Fruit fly (Drosophila melanogaster) whole organism, embryonic: ENCODE data around the gene pr.

ENCODE experiments used
- BEAF-32 ChIP-seq: fragments of 200-800 bp; sonication (Bioruptor generic); optimal IDR thresholded peaks from 3 replicates; lab custom pipeline; 2017; ENCODE audit warnings: missing biosample characterization, missing genetic modification characterization, mild to moderate bottlenecking, moderate library complexity, missing genetic modification reagents
- C15 ChIP-seq: fragments of 200-800 bp; sonication (Bioruptor generic); IDR thresholded peaks from 3 replicates; pipeline ENCODE4 v1.3.6; 2022; ENCODE audit warnings: missing biosample characterization, missing genetic modification characterization
- CG11247 ChIP-seq: fragments of 200-800 bp; sonication (Bioruptor generic); IDR thresholded peaks from 2 replicates; pipeline ENCODE4 v1.3.6; 2022; ENCODE audit warnings: missing biosample characterization, missing genetic modification characterization
- CG11695 ChIP-seq: fragments of 200-800 bp; sonication (Bioruptor generic); IDR thresholded peaks from 3 replicates; pipeline ENCODE4 v1.3.6; 2022; ENCODE audit warnings: missing biosample characterization, missing genetic modification characterization
- CG12942 ChIP-seq: fragments of 200-800 bp; sonication (Bioruptor generic); optimal IDR thresholded peaks from 3 replicates; lab custom pipeline; 2016; ENCODE audit warnings: missing biosample characterization, missing genetic modification characterization
- CG13296 ChIP-seq: fragments of 200-800 bp; sonication (Bioruptor generic); optimal IDR thresholded peaks from 3 replicates; lab custom pipeline; 2018; ENCODE audit warnings: missing biosample characterization, mild to moderate bottlenecking, missing genetic modification characterization
- CG14667 ChIP-seq: fragments of 200-800 bp; sonication (Bioruptor generic); IDR thresholded peaks from 2 replicates; pipeline ENCODE4 v1.3.6; 2022; ENCODE audit warnings: missing biosample characterization, missing genetic modification characterization
- CG15073 ChIP-seq: fragments of 200-800 bp; sonication (Bioruptor generic); optimal IDR thresholded peaks from 2 replicates; lab custom pipeline; 2016; ENCODE audit warnings: missing biosample characterization, missing genetic modification characterization
- CG15601 ChIP-seq: fragments of 200-800 bp; sonication (Bioruptor generic); optimal IDR thresholded peaks from 3 replicates; lab custom pipeline; 2019; ENCODE audit warnings: missing biosample characterization, mild to moderate bottlenecking, missing genetic modification characterization, moderate library complexity
- CG17186 ChIP-seq: fragments of 200-800 bp; sonication (Bioruptor generic); optimal IDR thresholded peaks from 3 replicates; lab custom pipeline; 2017; ENCODE audit warnings: missing biosample characterization, missing genetic modification reagents, missing genetic modification characterization
- CG2116 ChIP-seq: fragments of 200-800 bp; sonication (Bioruptor generic); optimal IDR thresholded peaks from 3 replicates; lab custom pipeline; 2018; ENCODE audit warnings: missing biosample characterization, mild to moderate bottlenecking, missing genetic modification characterization
- CG2712 ChIP-seq: fragments of 200-800 bp; optimal IDR thresholded peaks from 3 replicates; lab custom pipeline; 2019; ENCODE audit warnings: missing biosample characterization, mild to moderate bottlenecking, missing genetic modification characterization, moderate library complexity
- CG2875 ChIP-seq: fragments of 200-800 bp; sonication (Bioruptor generic); optimal IDR thresholded peaks from 2 replicates; lab custom pipeline; 2017; ENCODE audit warnings: missing biosample characterization, mild to moderate bottlenecking, missing genetic modification characterization, missing genetic modification reagents
- CG31388 ChIP-seq: fragments of 200-800 bp; sonication (Bioruptor generic); optimal IDR thresholded peaks from 2 replicates; lab custom pipeline; 2016; ENCODE audit warnings: missing biosample characterization, missing genetic modification characterization
- CG31441 ChIP-seq: fragments of 200-800 bp; sonication (Bioruptor generic); IDR thresholded peaks from 2 replicates; pipeline ENCODE4 v1.3.6; 2022; ENCODE audit warnings: missing biosample characterization, missing genetic modification characterization
- CG32532 ChIP-seq: fragments of 200-800 bp; sonication (Bioruptor generic); IDR thresholded peaks from 2 replicates; pipeline ENCODE4 v1.3.6; 2022; ENCODE audit warnings: missing biosample characterization, missing genetic modification characterization
- CG4328 ChIP-seq: fragments of 200-800 bp; sonication (Bioruptor generic); optimal IDR thresholded peaks from 3 replicates; lab custom pipeline; 2017; ENCODE audit warnings: missing biosample characterization, missing genetic modification reagents, missing genetic modification characterization
- CG4854 ChIP-seq: fragments of 200-800 bp; sonication (Bioruptor generic); optimal IDR thresholded peaks from 2 replicates; lab custom pipeline; 2016; ENCODE audit warnings: missing biosample characterization, missing genetic modification characterization, inconsistent platforms
- CG6175 ChIP-seq: fragments of 200-800 bp; sonication (Bioruptor generic); IDR thresholded peaks from 3 replicates; pipeline ENCODE4 v1.3.6; 2022; ENCODE audit warnings: missing biosample characterization, missing genetic modification characterization
- CG7556 ChIP-seq: fragments of 200-800 bp; sonication (Bioruptor generic); optimal IDR thresholded peaks from 2 replicates; lab custom pipeline; 2017; ENCODE audit warnings: missing biosample characterization, mild to moderate bottlenecking, missing genetic modification characterization
- CG8478 ChIP-seq: fragments of >200 bp; optimal IDR thresholded peaks from 2 replicates; lab custom pipeline; 2018
- CG9609 ChIP-seq: fragments of 200-800 bp; sonication (Bioruptor generic); optimal IDR thresholded peaks from 3 replicates; lab custom pipeline; 2016; ENCODE audit warnings: missing biosample characterization, missing genetic modification characterization
- CG9727 ChIP-seq: fragments of 200-800 bp; sonication (Bioruptor generic); optimal IDR thresholded peaks from 3 replicates; lab custom pipeline; 2017; ENCODE audit warnings: missing biosample characterization, mild to moderate bottlenecking, missing genetic modification characterization
- CTCF ChIP-seq: fragments of 200-800 bp; sonication (Bioruptor generic); optimal IDR thresholded peaks from 2 replicates; lab custom pipeline; 2017; ENCODE audit warnings: missing biosample characterization, mild to moderate bottlenecking, missing genetic modification characterization, moderate library complexity
- CoRest ChIP-seq: fragments of 200-800 bp; sonication (Bioruptor generic); optimal IDR thresholded peaks from 3 replicates; lab custom pipeline; 2018; ENCODE audit warnings: missing biosample characterization, mild to moderate bottlenecking, missing genetic modification characterization, moderate library complexity
- Dfd ChIP-seq, 2 experiments: fragments of >200 bp; optimal IDR thresholded peaks; 2 replicates each; lab custom pipeline; 2017; ENCODE audit warnings: missing biosample characterization in 2 of 2, missing genetic modification characterization in 2 of 2
- E2f1 ChIP-seq: fragments of 200-800 bp; sonication (Bioruptor generic); IDR thresholded peaks from 2 replicates; pipeline ENCODE4 v1.3.6; 2022; ENCODE audit warnings: missing biosample characterization, missing genetic modification characterization
- Fer1 ChIP-seq: fragments of 200-800 bp; sonication (Bioruptor generic); optimal IDR thresholded peaks from 2 replicates; lab custom pipeline; 2017; ENCODE audit warnings: missing biosample characterization, mild to moderate bottlenecking, missing genetic modification characterization
- HLH54F ChIP-seq: fragments of 200-800 bp; sonication (Bioruptor generic); optimal IDR thresholded peaks from 3 replicates; lab custom pipeline; 2016; ENCODE audit warnings: missing biosample characterization, missing genetic modification characterization
- Myb ChIP-seq: fragments of 200-800 bp; sonication (Bioruptor generic); optimal IDR thresholded peaks from 2 replicates; lab custom pipeline; 2016; ENCODE audit warnings: missing biosample characterization, missing genetic modification characterization
- Ptx1 ChIP-seq: fragments of 200-800 bp; sonication (Bioruptor generic); IDR thresholded peaks from 2 replicates; pipeline ENCODE4 v1.3.6; 2022; ENCODE audit warnings: missing biosample characterization, missing genetic modification characterization
- Ravus ChIP-seq: fragments of 200-800 bp; sonication (Bioruptor generic); IDR thresholded peaks from 2 replicates; pipeline ENCODE4 v1.3.6; 2022; ENCODE audit warnings: missing biosample characterization, missing genetic modification characterization
- Sry-δ ChIP-seq: fragments of 200-800 bp; sonication (Bioruptor generic); optimal IDR thresholded peaks from 2 replicates; lab custom pipeline; 2016; ENCODE audit warnings: missing biosample characterization, missing genetic modification characterization
- YL-1 ChIP-seq: fragments of 200-800 bp; sonication (Bioruptor generic); optimal IDR thresholded peaks from 3 replicates; lab custom pipeline; 2017; ENCODE audit warnings: missing biosample characterization, mild to moderate bottlenecking, missing genetic modification characterization
- chm ChIP-seq: fragments of 200-800 bp; sonication (Bioruptor generic); IDR thresholded peaks from 2 replicates; pipeline ENCODE4 v1.3.6; 2022; ENCODE audit warnings: missing biosample characterization, missing genetic modification characterization
- dmrt11E ChIP-seq: fragments of 200-800 bp; sonication (Bioruptor generic); optimal IDR thresholded peaks from 3 replicates; lab custom pipeline; 2018; ENCODE audit warnings: missing biosample characterization, mild to moderate bottlenecking, missing genetic modification characterization, moderate library complexity
- gce ChIP-seq: fragments of 200-800 bp; sonication (Bioruptor generic); IDR thresholded peaks from 3 replicates; pipeline ENCODE4 v1.3.6; 2022; ENCODE audit warnings: missing biosample characterization, missing genetic modification characterization
- gcm2 ChIP-seq: fragments of 200-800 bp; sonication (Bioruptor generic); optimal IDR thresholded peaks from 2 replicates; lab custom pipeline; 2016; ENCODE audit warnings: missing biosample characterization, missing genetic modification characterization
- her ChIP-seq: fragments of 200-800 bp; sonication (Bioruptor generic); optimal IDR thresholded peaks from 2 replicates; lab custom pipeline; 2016; ENCODE audit warnings: missing biosample characterization, missing genetic modification characterization
- insv ChIP-seq, 2 experiments: fragments of 200-800 bp; sonication (Bioruptor generic); optimal IDR thresholded peaks; 3 replicates each; lab custom pipeline; 2016 to 2018; ENCODE audit warnings: missing biosample characterization in 2 of 2, missing genetic modification characterization in 2 of 2
- pan ChIP-seq, 4 experiments: fragments of >200 bp in 3 of 4; fragments of 200-800 bp in 1 of 4; sonication (Bioruptor generic) in 1 of 4; optimal IDR thresholded peaks in 3 of 4; IDR thresholded peaks in 1 of 4; 2 replicates each; pipeline versions ENCODE4 v1.3.6 to Lab custom; 2017 to 2022; ENCODE audit warnings: missing biosample characterization in 2 of 4, missing genetic modification characterization in 2 of 4, mixed read lengths in 1 of 4
- pfk ChIP-seq: fragments of 200-800 bp; sonication (Bioruptor generic); optimal IDR thresholded peaks from 2 replicates; lab custom pipeline; 2018; ENCODE audit warnings: missing biosample characterization, mild to moderate bottlenecking, missing genetic modification characterization, moderate library complexity
- pho ChIP-seq: fragments of 200-800 bp; sonication (Bioruptor generic); optimal IDR thresholded peaks from 2 replicates; lab custom pipeline; 2016; ENCODE audit warnings: missing biosample characterization, missing genetic modification characterization
- slbo ChIP-seq: fragments of 200-800 bp; sonication (Bioruptor generic); IDR thresholded peaks from 2 replicates; pipeline ENCODE4 v1.3.6; 2022; ENCODE audit warnings: missing biosample characterization, missing genetic modification characterization
- so ChIP-seq: fragments of 200-800 bp; sonication (Bioruptor generic); IDR thresholded peaks from 3 replicates; pipeline ENCODE4 v1.3.6; 2022; ENCODE audit warnings: missing biosample characterization, missing genetic modification characterization
- sob ChIP-seq: fragments of 200-800 bp; sonication (Bioruptor generic); IDR thresholded peaks from 2 replicates; pipeline ENCODE4 v1.3.6; 2022; ENCODE audit warnings: missing biosample characterization, missing genetic modification characterization
- stc ChIP-seq: fragments of 200-800 bp; sonication (Bioruptor generic); IDR thresholded peaks from 2 replicates; pipeline ENCODE4 v1.3.6; 2022; ENCODE audit warnings: missing biosample characterization, missing genetic modification characterization
- tap ChIP-seq: fragments of 200-800 bp; optimal IDR thresholded peaks from 3 replicates; lab custom pipeline; 2019; ENCODE audit warnings: missing biosample characterization, mild to moderate bottlenecking, missing genetic modification characterization, moderate library complexity
- ttk ChIP-seq: fragments of 200-800 bp; sonication (Bioruptor generic); IDR thresholded peaks from 2 replicates; pipeline ENCODE4 v2.1.2; 2022; ENCODE audit warnings: missing biosample characterization, missing genetic modification characterization
- unc-4 ChIP-seq: fragments of 200-800 bp; sonication (Bioruptor generic); IDR thresholded peaks from 2 replicates; pipeline ENCODE4 v1.3.6; 2022; ENCODE audit warnings: missing biosample characterization, missing genetic modification characterization; ENCODE audit not compliant: partially characterized antibody

pr gene

dm6 chr2L:20084785-20085555 is 9.7 kb upstream of the pr start, which contains the start of gene fok (continued):
- TF ChIP-seq pfk (peak; percentile 65), stc (GFP tag; lab: Robert Waterston, UW) (peak; percentile 89), Sry-δ (peak; percentile 61), gce (GFP tag; lab: Robert Waterston, UW) (peak; percentile 78), CoRest (tag; lab: Kevin White, UChicago) (peak; percentile 97), CG8478 (lab: Kevin White, UChicago) (no peak), CG13296 (GFP tag; lab: Kevin White, UChicago) (peak; percentile 98), CG15073 (GFP tag; lab: Kevin White, UChicago) (peak; percentile 70), CG11247 (GFP tag; lab: Robert Waterston, UW) (peak; percentile 98), CG4854 (GFP tag; lab: Kevin White, UChicago) (peak; percentile 91), Myb (GFP tag; lab: Kevin White, UChicago) (peak; percentile 81), ttk (GFP tag; lab: Robert Waterston, UW) (peak; percentile 91), unc-4 (0 out of 2 replicates have a peak, but pooled peaks have one; percentile 25), CG12942 (GFP tag; lab: Kevin White, UChicago) (peak; percentile 86), C15 (GFP tag; lab: Robert Waterston, UW) (no peak), pho (GFP tag; lab: Kevin White, UChicago) (peak; percentile 96), sob (GFP tag; lab: Robert Waterston, UW) (peak; percentile 98), CG4328 (GFP tag; lab: Kevin White, UChicago) (peak; percentile 99), her (GFP tag; lab: Kevin White, UChicago) (peak; percentile 91), Fer1 (GFP tag; lab: Kevin White, UChicago) (peak; percentile 99), CG31388 (peak; percentile 86), E2f1 (GFP tag; lab: Robert Waterston, UW) (peak; percentile 92), Dfd (GFP tag; optimal IDR thresholded peaks at IDR 0.05; lab: Kevin White, UChicago) (no peak), CG11695 (GFP tag; lab: Robert Waterston, UW) (peak; percentile 96), BEAF-32 (GFP tag; lab: Kevin White, UChicago) (peak; percentile 22), CG32532 (GFP tag; lab: Robert Waterston, UW) (peak; percentile 95), dmrt11E (peak; percentile 90), CG15601 (tag; lab: Kevin White, UChicago) (peak; percentile 95), tap (tag; lab: Kevin White, UChicago) (peak; percentile 96), YL-1 (GFP tag; lab: Kevin White, UChicago) (peak; percentile 92), CG17186 (GFP tag; lab: Kevin White, UChicago) (peak; percentile 66), CG14667 (GFP tag; lab: Robert Waterston, UW) (peak; percentile 89), CG2875 (GFP tag; lab: Kevin White, UChicago) (peak; percentile 95), CG6175 (GFP tag; lab: Robert Waterston, UW) (peak; percentile 92), CG2116 (GFP tag; lab: Kevin White, UChicago) (peak; percentile 85), CG31441 (GFP tag; lab: Robert Waterston, UW) (peak; percentile 93), chm (peak; percentile 90), Ptx1 (GFP tag; lab: Robert Waterston, UW) (peak; percentile 97), HLH54F (GFP tag; lab: Kevin White, UChicago) (peak; percentile 95), pan (optimal IDR thresholded peaks at IDR 0.05; lab: Kevin White, UChicago) (no peak), pan (GFP tag; optimal IDR thresholded peaks at IDR 0.05 in 1 of 2, IDR thresholded peaks at IDR 0.05 in 1 of 2) (peak in 1 of 2 experiments; percentile 94), gcm2 (GFP tag; lab: Kevin White, UChicago) (peak; percentile 86), Ravus (GFP tag; lab: Robert Waterston, UW) (peak; percentile 78), CG9727 (GFP tag; lab: Kevin White, UChicago) (peak; percentile 96), insv (GFP tag; optimal IDR thresholded peaks at IDR 0.05; lab: Kevin White, UChicago) (peak in 1 of 2 experiments; percentile 84), slbo (peak; percentile 94), CG2712 (tag; lab: Kevin White, UChicago) (peak; percentile 97), CTCF (GFP tag; lab: Kevin White, UChicago) (peak; percentile 64), CG9609 (GFP tag; lab: Kevin White, UChicago) (peak; percentile 92), so (GFP tag; lab: Robert Waterston, UW) (peak; percentile 96), CG7556 (GFP tag; lab: Kevin White, UChicago) (peak; percentile 98)
